Worm (Caenorhabditis elegans) whole organism, L4/young adult: ENCODE data around the gene glb-13.

Experiments
- W03F9.2 ChIP-seq: fragments of 150-350 bp; optimal IDR thresholded peaks from 2 replicates; lab custom pipeline; 2014; ENCODE audit warnings: missing biosample characterization, missing genetic modification characterization
- dao-5 ChIP-seq: sonication (generic microtip); optimal IDR thresholded peaks from 2 replicates; lab custom pipeline; 2016; ENCODE audit warnings: missing genotype, missing genetic modification characterization, moderate library complexity, missing compliant biosample characterization
- him-1 ChIP-seq: sonication (generic microtip); optimal IDR thresholded peaks from 2 replicates; lab custom pipeline; 2016; ENCODE audit warnings: missing genotype, missing genetic modification reagents, missing genetic modification characterization, missing compliant biosample characterization

glb-13 gene

DNA sequence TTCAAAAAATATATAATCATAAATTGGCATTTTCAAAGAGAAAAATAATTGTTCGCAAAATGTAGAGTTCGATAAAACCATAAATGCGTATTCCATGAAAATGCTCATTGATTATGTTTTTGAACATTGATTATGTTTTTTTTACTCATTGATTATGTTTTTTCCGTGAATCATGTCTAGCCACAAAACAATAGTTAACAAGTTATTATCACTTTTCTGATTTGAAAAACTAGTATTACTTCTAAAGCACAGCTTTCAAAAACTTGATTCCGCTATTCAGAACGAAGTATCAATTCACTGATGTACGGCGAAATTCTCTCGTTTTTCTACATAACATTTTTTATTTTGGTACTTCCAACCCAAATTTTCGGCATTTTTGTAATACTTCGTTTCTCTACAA lies 42.4 kb downstream of the glb-13 start, which contains the start of gene srd-48:
Gene srd-48, plus strand, starts transcription at position 301 of the 400 bp plus-strand sequence.
- TF ChIP-seq dao-5 (tag; lab: Kevin White, UChicago) (no peak), him-1 (tag; lab: Kevin White, UChicago) (no peak), W03F9.2 (no peak)

DNA sequence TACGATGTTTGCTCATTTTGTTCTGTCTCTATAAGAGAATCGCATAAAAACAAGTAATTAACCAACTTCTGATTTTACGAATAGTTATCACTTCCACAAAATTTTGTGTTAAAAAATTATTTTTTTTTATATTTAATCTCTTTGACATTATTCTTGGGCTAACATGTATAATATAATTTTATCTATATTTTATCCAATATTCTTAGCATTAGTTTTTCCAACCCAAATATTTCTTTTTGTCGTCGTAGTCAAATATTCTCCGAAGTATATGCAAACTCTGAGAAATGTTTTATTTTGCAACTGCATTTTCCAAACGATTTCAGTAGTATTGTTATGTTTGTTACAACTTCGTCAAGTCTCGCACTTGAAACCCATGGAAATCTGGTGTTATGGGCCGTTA lies 44.7 kb downstream of the glb-13 start, which contains the start of gene srd-47:
Gene srd-47, plus strand, starts transcription at position 164 of the 400 bp plus-strand sequence.
- no peak for TF ChIP-seq dao-5 (tag; lab: Kevin White, UChicago)
- no peak for TF ChIP-seq W03F9.2

DNA sequence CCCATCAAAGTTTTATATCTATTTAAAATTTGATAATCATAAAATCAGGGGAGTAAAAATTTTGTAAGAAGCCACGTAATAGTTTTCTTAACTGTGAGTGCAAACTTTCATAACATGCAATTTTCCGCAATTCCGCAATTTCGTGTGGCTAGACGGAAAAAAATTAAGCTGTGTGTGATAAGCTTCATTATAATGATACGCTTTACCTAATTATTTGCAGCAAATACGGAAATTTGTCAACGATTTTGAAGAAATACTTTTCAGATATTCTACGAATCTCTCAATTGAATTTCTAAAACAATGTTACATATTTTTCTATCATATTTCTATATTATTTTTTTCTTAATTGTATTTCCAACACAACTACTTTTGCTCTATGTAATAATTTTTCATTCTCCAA lies 46.4 kb downstream of the glb-13 start, which contains the start of gene srd-46:
Gene srd-46, plus strand, starts transcription at position 301 of the 400 bp plus-strand sequence.
- no peak for TF ChIP-seq W03F9.2
- TF ChIP-seq him-1 (tag; lab: Kevin White, UChicago), result no peak
- no peak for TF ChIP-seq dao-5 (tag; lab: Kevin White, UChicago)

DNA sequence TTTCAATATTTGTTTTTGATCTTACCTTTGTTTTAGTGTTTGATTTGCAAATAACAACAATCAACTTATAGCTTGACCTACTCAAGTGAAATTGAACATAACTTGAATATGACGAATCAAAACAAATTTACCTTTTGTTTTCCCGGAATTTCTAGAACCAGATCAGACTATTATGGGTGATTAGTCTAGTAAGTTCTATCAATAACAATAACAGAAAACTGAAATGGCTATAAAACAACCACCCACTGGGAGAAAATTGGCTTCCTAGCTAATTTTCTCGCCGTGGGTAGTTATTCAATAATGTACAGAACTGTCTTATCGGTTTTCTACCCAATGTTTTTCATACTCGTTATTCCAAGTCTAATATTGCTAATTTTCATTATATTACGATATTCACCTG lies 49.5 kb downstream of the glb-13 start, which contains the start of gene srd-45:
Gene srd-45, plus strand, starts transcription at position 301 of the 400 bp plus-strand sequence.
- TF ChIP-seq him-1 (tag; lab: Kevin White, UChicago), result no peak
- no peak for TF ChIP-seq W03F9.2

DNA sequence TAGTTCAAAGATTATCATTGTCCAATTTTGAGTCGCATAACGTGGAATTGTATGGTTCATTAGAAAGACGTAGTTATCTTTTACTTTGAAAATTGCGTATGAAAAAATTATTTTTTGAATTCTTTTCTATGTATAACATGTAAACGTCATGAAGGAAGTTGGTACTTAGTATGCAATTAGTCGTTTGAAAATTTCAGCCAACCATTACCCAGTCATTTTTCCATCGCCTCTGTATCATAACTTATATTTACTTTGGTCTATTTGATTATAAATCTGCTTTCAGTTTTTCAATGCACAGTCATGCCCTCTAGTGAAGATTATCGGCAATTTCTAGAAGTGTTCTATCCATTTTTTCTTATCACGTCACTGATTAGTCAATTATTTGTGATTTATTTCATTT lies 51.8 kb downstream of the glb-13 start, which contains the start of gene srd-41:
Gene srd-41, plus strand, starts transcription at position 301 of the 400 bp plus-strand sequence.
- no peak for TF ChIP-seq dao-5 (tag; lab: Kevin White, UChicago)
- no peak for TF ChIP-seq him-1 (tag; lab: Kevin White, UChicago)
- no peak for TF ChIP-seq W03F9.2
